Worm (Caenorhabditis elegans): ENCODE results near the gene cyp-33C9.

DNA sequence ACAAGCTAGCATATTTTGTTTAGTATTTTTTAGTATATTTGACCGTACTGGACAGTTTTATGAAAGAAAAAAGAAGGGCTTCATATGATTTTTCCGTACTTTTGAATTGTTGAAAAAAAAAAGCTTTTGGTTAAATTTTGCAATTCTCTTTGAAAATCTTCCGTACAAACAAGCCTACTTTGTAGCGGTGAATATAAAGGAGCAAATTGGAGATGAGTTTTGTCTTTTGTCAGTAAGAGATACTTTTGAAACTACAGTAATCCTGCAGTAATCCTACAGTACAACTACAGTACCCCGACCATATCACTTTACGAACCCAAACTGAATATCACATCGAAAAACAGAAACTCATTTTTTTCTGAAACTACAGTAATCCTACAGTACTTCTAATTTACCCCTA, 28.0 kb upstream of the cyp-33C9 start:
- TF ChIP-seq him-1 (tag; optimal IDR thresholded peaks at IDR 0.05), result no peak
- no peak for TF ChIP-seq W03F9.2 (tag; optimal IDR thresholded peaks at IDR 0.05)
- TF ChIP-seq dao-5 (tag; optimal IDR thresholded peaks at IDR 0.05), result no peak
